Fruit fly (Drosophila melanogaster): Measurements from ENCODE around the gene CSN8.

DNA sequence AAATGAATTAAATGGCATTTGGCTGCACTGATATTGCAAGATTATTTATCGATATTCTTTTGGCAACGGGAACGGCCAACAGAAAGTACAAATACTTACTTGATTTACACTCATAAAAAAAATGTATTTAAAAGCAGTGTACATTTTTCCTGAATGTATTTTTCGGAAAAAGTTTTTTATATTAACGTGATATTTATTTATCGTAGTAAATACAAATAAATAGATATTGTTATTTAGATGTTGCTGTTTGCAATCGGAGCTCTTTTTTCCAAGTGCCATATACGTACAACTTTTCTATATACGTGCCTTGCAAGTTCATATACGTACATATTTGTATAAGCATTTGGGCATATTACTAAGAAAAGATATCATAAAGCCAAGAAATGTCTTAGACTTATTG lies 13.3 kb upstream of the CSN8 start:
- TF ChIP-seq Sox102F (GFP tag; optimal IDR thresholded peaks at IDR 0.05) (no peak), Ets97D (GFP tag; optimal IDR thresholded peaks at IDR 0.05) (no peak), CG2678 (tag; optimal IDR thresholded peaks at IDR 0.05) (no peak), tgo (GFP tag; IDR thresholded peaks at IDR 0.05) (no peak), CG12104 (GFP tag; optimal IDR thresholded peaks at IDR 0.05) (no peak), Blimp-1 (GFP tag; optimal IDR thresholded peaks at IDR 0.05) (no peak), NC2β (GFP tag; optimal IDR thresholded peaks at IDR 0.05) (no peak)

All from whole organism, embryonic.